Worm (Caenorhabditis elegans): ENCODE results near the gene fbxb-33.

DNA sequence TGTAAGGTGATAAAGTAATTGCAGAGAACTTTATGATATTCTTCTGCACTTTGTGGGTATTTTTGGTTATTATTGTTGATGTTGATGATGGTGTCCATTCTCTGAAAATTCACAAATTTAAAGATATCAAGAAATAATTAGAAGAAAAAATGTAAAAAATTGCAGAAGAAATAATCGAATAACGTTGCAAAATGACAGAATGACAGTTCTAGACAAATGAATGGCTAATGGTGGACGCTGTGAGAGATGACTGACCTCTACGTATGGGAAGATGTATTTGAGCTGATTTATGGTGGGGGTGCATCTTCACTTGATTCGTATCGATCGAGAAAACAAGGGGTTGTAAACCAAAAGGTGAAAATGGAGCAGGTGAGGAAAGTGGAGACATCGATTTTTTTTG, 26.3 kb downstream of the fbxb-33 start, which contains the start of gene sea-1:
- TF ChIP-seq ZK546.5 (tag; optimal IDR thresholded peaks at IDR 0.05), result no peak
- no peak for TF ChIP-seq unc-62 (GFP tag; optimal IDR thresholded peaks at IDR 0.05)
- TF ChIP-seq ama-1 (optimal IDR thresholded peaks at IDR 0.05), result no peak
- TF ChIP-seq mdl-1 (tag; optimal IDR thresholded peaks at IDR 0.05), result no peak
- TF ChIP-seq pha-4 (tag; optimal IDR thresholded peaks at IDR 0.05), result no peak
- no peak for TF ChIP-seq lin-15B (tag; optimal IDR thresholded peaks at IDR 0.05)
- no peak for TF ChIP-seq lin-39 (tag; optimal IDR thresholded peaks at IDR 0.05)
- TF ChIP-seq tbx-2 (tag; optimal IDR thresholded peaks at IDR 0.05), result no peak
- no peak for TF ChIP-seq pqm-1 (tag; optimal IDR thresholded peaks at IDR 0.05)
- TF ChIP-seq R02D3.7 (tag; optimal IDR thresholded peaks at IDR 0.05), result no peak
- TF ChIP-seq nhr-76 (tag; optimal IDR thresholded peaks at IDR 0.05), result no peak
- no peak for TF ChIP-seq elt-1 (tag; optimal IDR thresholded peaks at IDR 0.05)
- TF ChIP-seq nhr-237 (tag; optimal IDR thresholded peaks at IDR 0.05), result no peak
- no peak for TF ChIP-seq nhr-11 (tag; optimal IDR thresholded peaks at IDR 0.05)

All from whole organism, L3 larva.